Worm (Caenorhabditis elegans) whole organism, L3 larva: Measurements from ENCODE around the gene F59A1.6.

Experiments
- lin-15B ChIP-seq: fragments of 150-350 bp; optimal IDR thresholded peaks from 2 replicates; lab custom pipeline; 2014; ENCODE audit warnings: missing biosample characterization, missing genetic modification characterization
- nhr-237 ChIP-seq: fragments of 150-350 bp; optimal IDR thresholded peaks from 2 replicates; lab custom pipeline; 2014; ENCODE audit warnings: missing biosample characterization, missing genetic modification characterization
- nhr-25 ChIP-seq: sonication (generic microtip); optimal IDR thresholded peaks from 2 replicates; lab custom pipeline; 2017; ENCODE audit warnings: missing biosample characterization, missing genetic modification characterization
- nhr-77 ChIP-seq: fragments of 150-350 bp; optimal IDR thresholded peaks from 2 replicates; lab custom pipeline; 2014; ENCODE audit warnings: missing biosample characterization, missing genetic modification characterization
- skn-1 ChIP-seq: fragments of 150-350 bp; optimal IDR thresholded peaks from 2 replicates; lab custom pipeline; 2014; ENCODE audit warnings: missing biosample characterization, missing genetic modification characterization
- tbx-2 ChIP-seq: sonication (generic microtip); optimal IDR thresholded peaks from 2 replicates; lab custom pipeline; 2016; ENCODE audit warnings: mild to moderate bottlenecking, missing genetic modification characterization, missing compliant biosample characterization
- ztf-11 ChIP-seq: fragments of 150-350 bp; optimal IDR thresholded peaks from 2 replicates; lab custom pipeline; 2014; ENCODE audit warnings: missing biosample characterization, missing genetic modification characterization

ce11 chrV:17684857-17685256 is at the start of gene F59A1.6, which contains the start of gene F59A1.16:
- TF ChIP-seq lin-15B (tag; lab: Kevin White, UChicago) (no peak), nhr-237 (no peak), tbx-2 (tag; lab: Kevin White, UChicago) (no peak), ztf-11 (no peak), skn-1 (tag; lab: Kevin White, UChicago) (no peak), nhr-25 (tag; lab: Kevin White, UChicago) (no peak), nhr-77 (tag; lab: Kevin White, UChicago) (no peak)
